Worm (Caenorhabditis elegans): ENCODE measurements around the gene dao-3.

- no peak for TF ChIP-seq fkh-6 (tag; optimal IDR thresholded peaks at IDR 0.05)
- no peak for TF ChIP-seq ama-1 (optimal IDR thresholded peaks at IDR 0.05)
- TF ChIP-seq ztf-16 (tag; optimal IDR thresholded peaks at IDR 0.05): no peak
- no peak for TF ChIP-seq hlh-30 (tag; optimal IDR thresholded peaks at IDR 0.05; ENCODE audit: insufficient read depth)
Observed at ce11 chrX:8078899-8079298, 7.5 kb downstream of the dao-3 start.

Data from whole organism, late embryonic.